Worm (Caenorhabditis elegans): ENCODE results near the gene vps-33.2.

- TF ChIP-seq ZK546.5 (tag; optimal IDR thresholded peaks at IDR 0.05), result no peak
- TF ChIP-seq lin-13 (GFP tag; optimal IDR thresholded peaks at IDR 0.05), result no peak
- no peak for TF ChIP-seq R02D3.7 (tag; optimal IDR thresholded peaks at IDR 0.05)
- no peak for TF ChIP-seq snpc-4 (tag; optimal IDR thresholded peaks at IDR 0.05)
- no peak for TF ChIP-seq alr-1 (tag; optimal IDR thresholded peaks at IDR 0.05)
- TF ChIP-seq mab-5 (tag; optimal IDR thresholded peaks at IDR 0.05), result no peak
- no peak for TF ChIP-seq ceh-16 (tag; optimal IDR thresholded peaks at IDR 0.05)
- no peak for TF ChIP-seq nhr-237 (tag; optimal IDR thresholded peaks at IDR 0.05)
- TF ChIP-seq sma-3 (GFP tag; optimal IDR thresholded peaks at IDR 0.05), result no peak
- TF ChIP-seq elt-1 (tag; optimal IDR thresholded peaks at IDR 0.05), result no peak
- TF ChIP-seq zag-1 (tag; optimal IDR thresholded peaks at IDR 0.05), result no peak
- no peak for TF ChIP-seq mdl-1 (tag; optimal IDR thresholded peaks at IDR 0.05)
Observed at ce11 chrII:6651719-6652118, 50.7 kb downstream of the vps-33.2 start, which contains the start of gene sra-26.

All from whole organism, L2 larva.